Worm (Caenorhabditis elegans): ENCODE results near the gene ptr-19.
A peak's percentile ranks its signal among the peaks of the same experiment; 100 is the strongest.

Gene ptr-19

DNA sequence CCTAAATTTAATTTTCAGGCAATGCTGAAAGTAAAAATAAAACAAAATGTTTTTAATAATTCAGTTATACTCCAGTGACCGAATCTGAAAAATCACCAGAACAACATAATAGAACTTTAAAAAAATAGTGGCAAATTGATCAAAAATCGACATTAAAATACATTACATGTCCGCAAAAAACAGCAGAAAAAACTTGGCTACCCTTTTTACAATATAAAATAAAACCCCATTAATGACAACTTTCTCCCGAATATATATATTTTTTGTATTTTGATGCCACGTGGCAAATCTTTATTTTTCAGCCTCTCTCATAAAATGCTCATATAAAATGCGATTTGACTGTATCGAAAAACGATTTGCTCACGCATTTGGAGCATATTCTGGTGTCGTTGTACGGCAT lies at the start of gene ptr-19:
Gene ptr-19 (plus strand): TSS at position 301 of the 400 bp plus-strand sequence.
- TF ChIP-seq tra-4 (tag; optimal IDR thresholded peaks at IDR 0.05): no peak
- TF ChIP-seq ets-7 (tag; optimal IDR thresholded peaks at IDR 0.05): no peak
- no peak for TF ChIP-seq flt-1 (GFP tag; IDR thresholded peaks at IDR 0.05)
- no peak for TF ChIP-seq pes-1 (GFP tag; IDR thresholded peaks at IDR 0.05)
- TF ChIP-seq aly-1 (tag; optimal IDR thresholded peaks at IDR 0.05): no peak
- no peak for TF ChIP-seq ceh-36 (tag; optimal IDR thresholded peaks at IDR 0.05)
- TF ChIP-seq scrt-1 (GFP tag; IDR thresholded peaks at IDR 0.05): no peak
- no peak for TF ChIP-seq tbx-11 (GFP tag; IDR thresholded peaks at IDR 0.05)

DNA sequence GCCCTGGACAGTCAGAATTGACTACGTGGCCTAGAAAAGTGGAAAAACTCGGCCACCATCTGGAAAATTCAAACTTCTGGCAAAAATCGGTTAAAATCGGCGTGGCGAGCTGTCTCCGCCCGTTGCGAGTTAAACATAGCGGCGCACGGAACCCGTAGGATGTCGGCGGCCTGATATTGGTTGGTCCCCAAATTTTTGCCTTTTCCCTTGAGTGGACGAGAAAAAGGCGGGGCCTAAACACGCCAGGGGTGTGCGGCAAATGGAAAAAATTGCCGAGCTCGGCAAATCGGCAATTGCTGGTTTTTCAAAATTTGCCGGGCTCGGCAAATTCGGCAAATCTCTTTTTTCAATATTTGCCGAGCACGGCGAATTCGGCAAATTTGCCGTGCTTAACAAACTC lies 48.4 kb upstream of the ptr-19 start:
- TF ChIP-seq pes-1 (GFP tag; IDR thresholded peaks at IDR 0.05): 0 out of 2 replicates have a peak, but pooled peaks have one; percentile 19
- no peak for TF ChIP-seq F13C5.2 (tag; optimal IDR thresholded peaks at IDR 0.05)

DNA sequence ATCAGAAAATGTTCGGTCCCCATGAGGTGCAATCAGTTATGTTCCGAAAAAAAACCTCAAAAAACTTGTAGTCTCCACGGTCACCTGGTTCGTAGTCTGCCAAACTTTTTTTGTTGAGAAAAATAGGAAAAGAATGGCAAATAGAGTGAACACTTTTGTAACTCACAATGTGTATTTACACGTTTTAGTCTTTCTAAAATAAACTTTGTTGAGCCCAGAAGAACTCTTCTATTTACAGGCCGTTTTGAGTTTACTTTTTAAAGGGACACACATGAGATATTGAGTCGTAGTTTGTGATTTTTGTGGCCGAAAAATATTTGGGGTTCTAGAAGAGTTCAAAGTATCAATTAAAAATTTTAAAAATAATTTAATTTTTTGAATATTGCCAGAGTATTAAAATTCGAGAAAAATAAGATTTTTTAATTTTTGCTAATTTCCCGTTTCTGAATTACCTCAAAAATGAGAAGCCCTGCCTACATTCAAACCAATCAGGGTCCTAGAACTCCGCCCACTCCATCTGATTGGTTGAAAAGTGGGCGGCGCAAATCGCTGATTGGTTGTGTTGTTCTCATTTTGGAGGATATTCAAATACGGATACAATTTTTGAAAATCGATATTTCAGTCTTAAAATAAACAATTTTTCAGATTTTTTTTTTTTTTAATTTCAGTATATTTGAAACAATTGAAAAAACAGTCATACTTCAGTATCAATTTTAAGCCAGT lies 47.0 kb upstream of the ptr-19 start:
- TF ChIP-seq tbx-11 (GFP tag; IDR thresholded peaks at IDR 0.05): no peak
- no peak for TF ChIP-seq scrt-1 (GFP tag; IDR thresholded peaks at IDR 0.05)
- no peak for TF ChIP-seq ets-7 (tag; optimal IDR thresholded peaks at IDR 0.05)
- TF ChIP-seq sea-1 (GFP tag; conservative IDR thresholded peaks at IDR 0.05): no peak
- no peak for TF ChIP-seq ceh-36 (tag; optimal IDR thresholded peaks at IDR 0.05)
- TF ChIP-seq tbx-37 (GFP tag; conservative IDR thresholded peaks at IDR 0.05): no peak
- TF ChIP-seq ama-1 (optimal IDR thresholded peaks at IDR 0.05): no peak
- TF ChIP-seq aly-1 (tag; optimal IDR thresholded peaks at IDR 0.05): no peak
- TF ChIP-seq flt-1 (GFP tag; IDR thresholded peaks at IDR 0.05): no peak
- TF ChIP-seq B0310.2 (tag; optimal IDR thresholded peaks at IDR 0.05): no peak
- TF ChIP-seq tra-4 (tag; optimal IDR thresholded peaks at IDR 0.05): no peak
- TF ChIP-seq F13C5.2 (tag; optimal IDR thresholded peaks at IDR 0.05): no peak
- no peak for TF ChIP-seq ceh-13 (GFP tag; optimal IDR thresholded peaks at IDR 0.05)
- TF ChIP-seq pes-1 (GFP tag; IDR thresholded peaks at IDR 0.05): no peak
- TF ChIP-seq hnd-1 (tag; optimal IDR thresholded peaks at IDR 0.05): no peak
- TF ChIP-seq hmg-4 (GFP tag; optimal IDR thresholded peaks at IDR 0.05): no peak

DNA sequence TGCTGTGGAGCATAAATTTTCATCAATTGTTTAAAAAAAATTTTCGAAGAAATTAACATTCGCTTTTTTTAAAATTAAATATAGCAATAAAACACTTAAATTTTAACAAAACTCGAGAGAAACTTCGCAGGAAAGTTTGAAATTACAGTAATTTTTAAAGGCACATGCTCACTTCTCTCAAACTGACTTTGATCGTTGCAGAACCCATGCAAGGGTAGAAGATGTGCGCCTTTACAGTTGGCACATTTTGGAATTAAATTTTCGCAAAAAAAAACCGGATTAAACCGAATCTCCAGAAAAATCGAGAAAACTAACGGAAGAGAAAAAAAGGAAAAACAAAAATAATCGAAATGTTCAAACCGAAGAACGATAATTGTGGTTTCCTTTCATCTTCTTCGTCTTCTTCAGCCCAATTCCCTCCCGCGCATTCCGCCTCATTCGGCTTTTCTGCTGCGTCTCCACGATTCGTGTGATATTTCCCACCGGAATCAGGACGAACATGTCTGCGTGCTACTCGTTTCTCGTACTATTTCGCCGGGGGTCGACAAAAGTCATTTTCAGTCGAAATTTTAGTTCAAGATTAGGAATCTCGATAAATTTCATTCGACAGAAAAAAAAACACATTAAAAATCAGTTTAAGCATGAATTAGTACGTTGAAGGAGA lies 45.2 kb upstream of the ptr-19 start:
- TF ChIP-seq pes-1 (GFP tag; IDR thresholded peaks at IDR 0.05) (no peak), tbx-11 (GFP tag; IDR thresholded peaks at IDR 0.05) (no peak), tbx-37 (GFP tag; conservative IDR thresholded peaks at IDR 0.05) (no peak), sea-1 (GFP tag; conservative IDR thresholded peaks at IDR 0.05) (no peak), hmbx-1 (tag; optimal IDR thresholded peaks at IDR 0.05) (no peak), tra-4 (tag; optimal IDR thresholded peaks at IDR 0.05) (no peak), aly-1 (tag; optimal IDR thresholded peaks at IDR 0.05) (no peak), scrt-1 (GFP tag; IDR thresholded peaks at IDR 0.05) (no peak), ceh-13 (GFP tag; optimal IDR thresholded peaks at IDR 0.05) (no peak), ceh-36 (tag; optimal IDR thresholded peaks at IDR 0.05) (no peak), F13C5.2 (tag; optimal IDR thresholded peaks at IDR 0.05) (no peak), ets-7 (tag; optimal IDR thresholded peaks at IDR 0.05) (no peak), ama-1 (optimal IDR thresholded peaks at IDR 0.05) (no peak), B0310.2 (tag; optimal IDR thresholded peaks at IDR 0.05) (no peak), flt-1 (GFP tag; IDR thresholded peaks at IDR 0.05) (no peak), hmg-4 (GFP tag; optimal IDR thresholded peaks at IDR 0.05) (no peak)

DNA sequence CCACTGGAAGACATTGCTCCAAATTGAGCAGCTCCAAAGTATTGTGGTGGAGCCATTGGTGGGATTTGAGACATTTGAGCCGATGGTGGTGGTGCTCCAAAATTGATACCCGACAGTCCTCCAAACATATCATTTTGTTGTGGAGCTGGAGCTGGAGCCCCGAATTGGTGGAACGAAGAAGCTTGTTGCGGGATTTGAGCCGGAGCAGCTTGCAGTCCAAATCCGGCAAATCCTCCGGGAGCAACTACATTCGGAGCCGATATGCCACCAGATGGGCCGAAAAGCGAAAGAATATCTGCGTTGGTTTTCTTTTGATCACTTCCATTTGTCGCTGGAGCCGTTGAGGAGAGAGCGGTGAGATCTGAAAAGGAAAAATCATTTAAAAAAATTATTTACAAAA lies 43.6 kb upstream of the ptr-19 start:
- no peak for TF ChIP-seq hmbx-1 (tag; optimal IDR thresholded peaks at IDR 0.05)
- no peak for TF ChIP-seq flt-1 (GFP tag; IDR thresholded peaks at IDR 0.05)
- no peak for TF ChIP-seq tbx-37 (GFP tag; conservative IDR thresholded peaks at IDR 0.05)
- no peak for TF ChIP-seq B0310.2 (tag; optimal IDR thresholded peaks at IDR 0.05)
- no peak for TF ChIP-seq tbx-11 (GFP tag; IDR thresholded peaks at IDR 0.05)
- no peak for TF ChIP-seq aly-1 (tag; optimal IDR thresholded peaks at IDR 0.05)
- no peak for TF ChIP-seq ceh-13 (GFP tag; optimal IDR thresholded peaks at IDR 0.05)
- TF ChIP-seq tra-4 (tag; optimal IDR thresholded peaks at IDR 0.05): no peak

DNA sequence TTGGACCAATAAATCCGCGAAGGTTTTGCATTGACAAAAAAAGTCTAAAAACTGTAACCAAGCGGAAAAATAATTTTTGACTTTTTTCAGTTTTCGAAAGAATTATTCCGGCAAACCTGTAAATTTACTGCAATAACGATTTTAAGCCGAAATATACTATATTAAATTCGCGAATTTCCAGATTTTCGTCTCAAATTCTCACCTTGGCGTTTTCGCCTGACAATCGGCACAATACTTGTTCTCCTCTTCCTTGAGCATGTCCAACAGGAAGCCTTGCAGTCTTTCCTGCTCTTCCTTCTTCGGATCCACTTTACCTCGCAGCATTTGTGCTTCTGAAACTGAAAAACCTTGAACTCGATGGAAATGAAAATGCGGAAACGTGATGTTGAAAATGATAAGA lies 42.2 kb upstream of the ptr-19 start, which contains the start of gene smap-1:
Gene smap-1 (minus strand): TSS at position 338 of the 400 bp plus-strand sequence.
- TF ChIP-seq sea-1 (GFP tag; conservative IDR thresholded peaks at IDR 0.05) (no peak), pes-1 (GFP tag; IDR thresholded peaks at IDR 0.05) (no peak), ama-1 (optimal IDR thresholded peaks at IDR 0.05) (no peak)

DNA sequence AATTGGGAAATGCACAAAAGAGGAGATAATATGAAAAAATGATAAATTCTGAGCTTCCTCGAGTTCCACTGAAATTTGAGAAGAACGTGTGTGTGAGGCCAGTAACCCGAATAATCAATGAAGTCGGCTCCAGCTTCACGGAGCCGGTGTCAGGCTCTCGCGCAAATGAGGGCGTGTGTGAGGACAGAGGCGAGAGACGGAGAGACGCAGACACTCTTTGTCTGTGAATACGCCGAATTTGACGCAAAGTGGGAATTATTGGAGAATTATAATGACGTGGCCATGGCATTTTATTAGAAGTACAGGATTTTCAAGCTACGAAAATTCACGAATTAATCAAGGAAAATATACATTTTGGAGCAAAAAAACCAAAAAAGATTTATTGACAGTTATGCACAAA lies 41.8 kb upstream of the ptr-19 start:
- no peak for TF ChIP-seq tbx-37 (GFP tag; conservative IDR thresholded peaks at IDR 0.05)
- no peak; the same call in 1 of the 2 replicates for TF ChIP-seq pes-1 (GFP tag; IDR thresholded peaks at IDR 0.05)
- no peak for TF ChIP-seq aly-1 (tag; optimal IDR thresholded peaks at IDR 0.05)
- peak; percentile 73 for TF ChIP-seq ama-1 (optimal IDR thresholded peaks at IDR 0.05)
- TF ChIP-seq ets-7 (tag; optimal IDR thresholded peaks at IDR 0.05): no peak
- TF ChIP-seq sea-1 (GFP tag; conservative IDR thresholded peaks at IDR 0.05): no peak
- TF ChIP-seq F13C5.2 (tag; optimal IDR thresholded peaks at IDR 0.05): peak; percentile 67
- TF ChIP-seq tra-4 (tag; optimal IDR thresholded peaks at IDR 0.05): no peak
- no peak for TF ChIP-seq tbx-11 (GFP tag; IDR thresholded peaks at IDR 0.05)
- no peak for TF ChIP-seq ceh-36 (tag; optimal IDR thresholded peaks at IDR 0.05)
- TF ChIP-seq B0310.2 (tag; optimal IDR thresholded peaks at IDR 0.05): peak; percentile 54
- no peak for TF ChIP-seq hmg-4 (GFP tag; optimal IDR thresholded peaks at IDR 0.05)

DNA sequence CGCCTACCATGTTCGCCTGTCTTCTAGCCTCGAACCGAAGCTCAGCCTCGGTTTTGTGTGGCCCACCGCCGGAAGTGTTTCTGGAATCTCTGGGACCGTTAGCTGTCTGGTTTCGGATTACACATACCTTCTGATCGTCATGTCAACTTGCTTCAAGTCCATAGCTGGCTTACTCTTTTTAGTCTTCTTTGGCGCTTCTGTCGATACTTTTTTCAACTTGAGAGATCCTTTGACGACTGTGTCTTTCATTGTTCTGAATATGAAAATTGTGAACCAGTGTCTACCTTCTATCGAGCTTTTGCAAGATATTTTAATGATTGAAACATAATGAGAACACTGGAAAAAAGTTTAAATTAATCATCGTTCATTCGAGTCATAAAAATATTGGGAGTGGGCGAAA lies 41.1 kb upstream of the ptr-19 start, which contains the start of gene K01G5.8:
Gene K01G5.8 (minus strand): TSS at position 255 of the 400 bp plus-strand sequence.
- TF ChIP-seq hnd-1 (tag; optimal IDR thresholded peaks at IDR 0.05): no peak
- TF ChIP-seq aly-1 (tag; optimal IDR thresholded peaks at IDR 0.05): no peak
- TF ChIP-seq pes-1 (GFP tag; IDR thresholded peaks at IDR 0.05): no peak
- TF ChIP-seq ceh-13 (GFP tag; optimal IDR thresholded peaks at IDR 0.05): no peak
- TF ChIP-seq hmbx-1 (tag; optimal IDR thresholded peaks at IDR 0.05): no peak
- no peak for TF ChIP-seq scrt-1 (GFP tag; IDR thresholded peaks at IDR 0.05)

Measured in whole organism, early embryonic.